Fruit fly (Drosophila melanogaster): Measurements from ENCODE around the gene mRpS6.

The mRpS6 gene

dm6 chr3L:4363887-4364794 is at the start of gene mRpS6, which contains the start of gene Cip4 (continued):
- TF ChIP-seq NFAT (GFP tag; IDR thresholded peaks at IDR 0.05): peak; percentile 57; the same call in 1 of the 2 replicates
- peak; percentile 64; the same call in 1 of the 2 replicates for TF ChIP-seq dimm (GFP tag; IDR thresholded peaks at IDR 0.05)
- no peak for TF ChIP-seq Myb (GFP tag; optimal IDR thresholded peaks at IDR 0.05)
- peak; percentile 84 for TF ChIP-seq ken (GFP tag; IDR thresholded peaks at IDR 0.05)
- TF ChIP-seq ap (GFP tag; IDR thresholded peaks at IDR 0.05): peak; percentile 83
- TF ChIP-seq CG14050 (GFP tag; IDR thresholded peaks at IDR 0.05): peak; percentile 86
- peak; percentile 33 for TF ChIP-seq D19B (GFP tag; optimal IDR thresholded peaks at IDR 0.05)
- TF ChIP-seq CG11696 (GFP tag; IDR thresholded peaks at IDR 0.05): no peak
- TF ChIP-seq HmgD (GFP tag; optimal IDR thresholded peaks at IDR 0.05): no peak
- no peak for TF ChIP-seq CG6854 (GFP tag; optimal IDR thresholded peaks at IDR 0.05)
- TF ChIP-seq Fer2 (tag; optimal IDR thresholded peaks at IDR 0.05): no peak
- TF ChIP-seq dmrt11E (tag; optimal IDR thresholded peaks at IDR 0.05): peak; percentile 75
- TF ChIP-seq Poxn (GFP tag; IDR thresholded peaks at IDR 0.05): peak; percentile 75; the same call in 1 of the 2 replicates
- TF ChIP-seq disco-r (GFP tag; optimal IDR thresholded peaks at IDR 0.05): no peak
- TF ChIP-seq kay (GFP tag; optimal IDR thresholded peaks at IDR 0.05): peak; percentile 65
- peak; percentile 78 for TF ChIP-seq CG10267 (tag; optimal IDR thresholded peaks at IDR 0.05)
- TF ChIP-seq E2f1 (GFP tag; IDR thresholded peaks at IDR 0.05): peak; percentile 84
- TF ChIP-seq mld (GFP tag; IDR thresholded peaks at IDR 0.05; ENCODE audit: partially characterized antibody): 0 out of 3 replicates have a peak, but pooled peaks have one; percentile 47
- peak; percentile 59 for TF ChIP-seq oc (tag; optimal IDR thresholded peaks at IDR 0.05)
- TF ChIP-seq CG12391 (tag; optimal IDR thresholded peaks at IDR 0.05): peak; percentile 92
- TF ChIP-seq Sox100B (GFP tag; optimal IDR thresholded peaks at IDR 0.05): peak; percentile 27
- peak; percentile 47 for TF ChIP-seq CG12744 (GFP tag; optimal IDR thresholded peaks at IDR 0.05)
- peak; percentile 44; the same call in 1 of the 2 replicates for TF ChIP-seq Bgb (GFP tag; IDR thresholded peaks at IDR 0.05; ENCODE audit: partially characterized antibody)
- TF ChIP-seq CG7271 (tag; optimal IDR thresholded peaks at IDR 0.05): no peak
- TF ChIP-seq emc (GFP tag; optimal IDR thresholded peaks at IDR 0.05): no peak
- TF ChIP-seq Dad (GFP tag; optimal IDR thresholded peaks at IDR 0.05): no peak
- no peak for TF ChIP-seq Fer3 (tag; optimal IDR thresholded peaks at IDR 0.05)
- no peak for TF ChIP-seq Eip74EF (GFP tag; optimal IDR thresholded peaks at IDR 0.05)
- TF ChIP-seq Oli (tag; optimal IDR thresholded peaks at IDR 0.05): peak; percentile 77
- peak; percentile 63 for TF ChIP-seq gsb-n (tag; optimal IDR thresholded peaks at IDR 0.05)
- TF ChIP-seq Nf-YC (tag; optimal IDR thresholded peaks at IDR 0.05): peak; percentile 35
- TF ChIP-seq HLH3B (GFP tag; IDR thresholded peaks at IDR 0.05): peak; percentile 70; the same call in 1 of the 2 replicates
- no peak for TF ChIP-seq maf-S (GFP tag; optimal IDR thresholded peaks at IDR 0.05)
- TF ChIP-seq Vsx1 (GFP tag; optimal IDR thresholded peaks at IDR 0.05): peak; percentile 25
- TF ChIP-seq tup (GFP tag; optimal IDR thresholded peaks at IDR 0.05): peak; percentile 70
- TF ChIP-seq CG7745 (tag; optimal IDR thresholded peaks at IDR 0.05): no peak
- TF ChIP-seq CG34224 (GFP tag; IDR thresholded peaks at IDR 0.05; ENCODE audit: partially characterized antibody): no peak; the same call in 2 of the 3 replicates
- no peak for TF ChIP-seq cad (GFP tag; optimal IDR thresholded peaks at IDR 0.05)
- peak; percentile 69 for TF ChIP-seq cg (GFP tag; optimal IDR thresholded peaks at IDR 0.05)
- peak; percentile 23 for TF ChIP-seq CG33213 (GFP tag; optimal IDR thresholded peaks at IDR 0.05)
- no peak for TF ChIP-seq Dfd (GFP tag; optimal IDR thresholded peaks at IDR 0.05)
- no peak for TF ChIP-seq luna (GFP tag; optimal IDR thresholded peaks at IDR 0.05)
- no peak for TF ChIP-seq ind (GFP tag; optimal IDR thresholded peaks at IDR 0.05)
- TF ChIP-seq CG12769 (tag; optimal IDR thresholded peaks at IDR 0.05): peak; percentile 42
- TF ChIP-seq Xrp1 (GFP tag; IDR thresholded peaks at IDR 0.05): peak; percentile 74
- TF ChIP-seq CG4707 (GFP tag; optimal IDR thresholded peaks at IDR 0.05): no peak
- TF ChIP-seq br (optimal IDR thresholded peaks at IDR 0.05): no peak
- no peak for TF ChIP-seq dan (GFP tag; IDR thresholded peaks at IDR 0.05)
- peak; percentile 29; the same call in 1 of the 2 replicates for TF ChIP-seq ro (GFP tag; IDR thresholded peaks at IDR 0.05)
